Worm (Caenorhabditis elegans): ENCODE data around the gene T01C8.2.

T01C8.2 gene

DNA sequence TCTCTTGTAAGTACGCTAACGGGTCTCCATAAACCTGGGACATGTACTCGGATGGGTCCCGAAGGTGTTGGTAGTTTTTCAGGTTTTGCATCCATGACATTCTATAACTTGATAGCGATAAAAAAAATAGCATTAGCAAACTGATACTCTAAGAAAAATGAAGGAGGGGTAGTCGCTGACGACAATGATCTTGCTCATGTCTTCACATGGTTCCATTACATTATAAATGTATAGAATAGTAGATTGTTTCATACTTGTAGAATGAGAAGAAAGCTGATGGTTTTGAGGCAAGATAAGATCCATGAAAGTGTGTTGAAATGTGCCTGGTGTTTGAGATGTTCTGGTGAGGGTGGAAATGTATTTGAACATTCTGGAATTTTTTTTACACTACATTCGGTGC lies 20.8 kb downstream of the T01C8.2 start, which contains the start of gene mec-4:
Gene mec-4, minus strand, starts transcription at position 101 of the 400 bp plus-strand sequence.
- TF ChIP-seq ttx-3 (tag; optimal IDR thresholded peaks at IDR 0.05) (no peak), hlh-13 (GFP tag; optimal IDR thresholded peaks at IDR 0.05) (no peak), sdc-2 (tag; optimal IDR thresholded peaks at IDR 0.05) (no peak), unc-3 (GFP tag; conservative IDR thresholded peaks at IDR 0.05) (no peak), unc-3 (tag; optimal IDR thresholded peaks at IDR 0.05) (no peak), ref-2 (tag; optimal IDR thresholded peaks at IDR 0.05) (no peak), npax-4 (tag; optimal IDR thresholded peaks at IDR 0.05) (no peak), C08G9.2 (tag; optimal IDR thresholded peaks at IDR 0.05) (no peak), ceh-9 (tag; optimal IDR thresholded peaks at IDR 0.05) (no peak), K02D7.2 (tag; optimal IDR thresholded peaks at IDR 0.05) (no peak), ahr-1 (tag; optimal IDR thresholded peaks at IDR 0.05) (no peak), ceh-45 (GFP tag; IDR thresholded peaks at IDR 0.05) (no peak), ama-1 (optimal IDR thresholded peaks at IDR 0.05) (no peak), F13H6.1 (tag; optimal IDR thresholded peaks at IDR 0.05) (no peak)

DNA sequence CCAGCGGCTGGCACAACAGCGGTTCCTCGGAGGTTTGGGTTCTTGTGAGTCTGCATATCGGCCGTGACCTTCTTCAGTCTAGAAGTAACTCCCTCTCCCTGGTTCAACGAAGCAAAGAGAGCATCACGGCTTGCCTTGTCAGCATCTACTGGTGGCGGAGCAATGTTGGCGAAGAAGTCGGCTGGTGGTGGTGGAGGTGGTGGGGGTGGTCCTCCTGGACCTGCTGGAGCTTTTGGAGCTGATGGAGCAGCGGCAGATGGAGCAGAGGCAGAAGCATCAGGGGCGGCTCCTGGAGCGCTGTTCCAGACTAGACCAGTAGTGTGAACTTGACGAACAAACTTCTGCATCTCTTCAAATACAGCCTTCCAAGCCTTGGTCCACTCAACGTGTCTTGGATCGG lies 22.3 kb downstream of the T01C8.2 start:
- no peak for TF ChIP-seq unc-86 (tag; optimal IDR thresholded peaks at IDR 0.05)
- no peak for TF ChIP-seq ceh-45 (GFP tag; IDR thresholded peaks at IDR 0.05)
- no peak for TF ChIP-seq F13H6.1 (tag; optimal IDR thresholded peaks at IDR 0.05)
- TF ChIP-seq ceh-6 (GFP tag; optimal IDR thresholded peaks at IDR 0.05), result no peak
- TF ChIP-seq sox-2 (GFP tag; IDR thresholded peaks at IDR 0.05), result no peak
- no peak for TF ChIP-seq fkh-6 (tag; optimal IDR thresholded peaks at IDR 0.05)
- no peak for TF ChIP-seq ceh-9 (tag; optimal IDR thresholded peaks at IDR 0.05)
- no peak for TF ChIP-seq madf-2 (tag; optimal IDR thresholded peaks at IDR 0.05)
- TF ChIP-seq Y22D7AL.16 (tag; optimal IDR thresholded peaks at IDR 0.05), result no peak
- no peak for TF ChIP-seq ahr-1 (tag; optimal IDR thresholded peaks at IDR 0.05)
- no peak for TF ChIP-seq ceh-14 (tag; optimal IDR thresholded peaks at IDR 0.05)
- no peak for TF ChIP-seq che-1 (tag; optimal IDR thresholded peaks at IDR 0.05)
- no peak for TF ChIP-seq pat-9 (tag; optimal IDR thresholded peaks at IDR 0.05)
- TF ChIP-seq unc-55 (GFP tag; optimal IDR thresholded peaks at IDR 0.05), result no peak

DNA sequence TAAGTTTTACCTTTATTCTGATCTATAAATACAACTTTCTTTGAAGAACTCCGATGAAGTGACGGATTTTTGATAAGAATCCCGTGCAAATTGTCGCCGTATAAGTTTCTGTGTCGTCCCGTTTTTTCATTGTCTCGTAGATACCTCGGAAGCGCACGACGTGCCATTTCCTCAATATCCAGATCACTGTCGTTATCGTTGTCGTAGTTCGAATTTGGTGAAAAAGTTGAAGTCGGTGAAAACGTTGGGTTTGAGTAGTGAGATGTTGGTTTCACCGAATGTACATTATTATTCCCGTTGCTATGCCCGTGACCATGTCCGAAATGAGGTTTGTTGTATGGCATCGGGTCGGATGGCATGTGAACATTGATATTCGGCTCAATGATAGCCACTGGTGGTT lies 23.5 kb downstream of the T01C8.2 start:
- TF ChIP-seq hlh-8 (tag; optimal IDR thresholded peaks at IDR 0.05) (no peak), dmd-4 (tag; optimal IDR thresholded peaks at IDR 0.05; ENCODE audit: borderline replicate concordance) (no peak), ceh-6 (GFP tag; optimal IDR thresholded peaks at IDR 0.05) (no peak), pag-3 (tag; optimal IDR thresholded peaks at IDR 0.05; ENCODE audit: borderline replicate concordance) (no peak), unc-42 (tag; optimal IDR thresholded peaks at IDR 0.05) (no peak), ets-4 (tag; optimal IDR thresholded peaks at IDR 0.05) (no peak), ceh-31 (tag; optimal IDR thresholded peaks at IDR 0.05) (no peak), ceh-9 (tag; optimal IDR thresholded peaks at IDR 0.05) (no peak), odd-2 (tag; optimal IDR thresholded peaks at IDR 0.05) (no peak), ceh-30 (tag; optimal IDR thresholded peaks at IDR 0.05) (no peak), pros-1 (tag; optimal IDR thresholded peaks at IDR 0.05) (no peak), lin-11 (tag; optimal IDR thresholded peaks at IDR 0.05) (no peak), nfya-1 (tag; optimal IDR thresholded peaks at IDR 0.05) (no peak), ceh-24 (tag; optimal IDR thresholded peaks at IDR 0.05) (no peak)

DNA sequence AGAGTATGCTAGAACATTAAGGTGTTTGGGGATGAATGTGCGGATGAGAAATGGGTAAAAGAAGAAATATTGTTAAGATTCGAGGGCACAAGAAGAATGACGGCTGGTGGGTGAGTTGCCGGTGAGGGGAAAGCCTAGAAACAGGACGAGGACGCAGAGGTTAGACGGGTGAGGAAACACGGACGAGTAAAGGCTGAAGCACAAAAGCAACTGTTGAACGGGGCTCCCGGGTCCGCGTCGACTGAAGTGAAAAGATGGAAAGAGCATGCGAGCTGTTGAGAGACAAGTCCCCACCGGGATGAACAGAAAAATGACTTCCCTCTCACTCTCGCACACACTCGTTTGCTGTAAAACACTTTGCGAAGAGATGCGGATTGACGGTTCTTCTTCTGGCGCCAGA lies 25.7 kb downstream of the T01C8.2 start:
- TF ChIP-seq ceh-18 (tag; optimal IDR thresholded peaks at IDR 0.05) (peak; percentile 37), ceh-48 (tag; optimal IDR thresholded peaks at IDR 0.05) (no peak), ceh-6 (GFP tag; optimal IDR thresholded peaks at IDR 0.05) (no peak), C08G9.2 (tag; optimal IDR thresholded peaks at IDR 0.05) (peak; percentile 34), unc-55 (GFP tag; optimal IDR thresholded peaks at IDR 0.05) (peak; percentile 39), ets-4 (tag; optimal IDR thresholded peaks at IDR 0.05) (no peak), lim-6 (tag; optimal IDR thresholded peaks at IDR 0.05) (no peak)

Measured in whole organism, late embryonic.